Worm (Caenorhabditis elegans): ENCODE measurements around the gene F19B10.2.

F19B10.2 gene

DNA sequence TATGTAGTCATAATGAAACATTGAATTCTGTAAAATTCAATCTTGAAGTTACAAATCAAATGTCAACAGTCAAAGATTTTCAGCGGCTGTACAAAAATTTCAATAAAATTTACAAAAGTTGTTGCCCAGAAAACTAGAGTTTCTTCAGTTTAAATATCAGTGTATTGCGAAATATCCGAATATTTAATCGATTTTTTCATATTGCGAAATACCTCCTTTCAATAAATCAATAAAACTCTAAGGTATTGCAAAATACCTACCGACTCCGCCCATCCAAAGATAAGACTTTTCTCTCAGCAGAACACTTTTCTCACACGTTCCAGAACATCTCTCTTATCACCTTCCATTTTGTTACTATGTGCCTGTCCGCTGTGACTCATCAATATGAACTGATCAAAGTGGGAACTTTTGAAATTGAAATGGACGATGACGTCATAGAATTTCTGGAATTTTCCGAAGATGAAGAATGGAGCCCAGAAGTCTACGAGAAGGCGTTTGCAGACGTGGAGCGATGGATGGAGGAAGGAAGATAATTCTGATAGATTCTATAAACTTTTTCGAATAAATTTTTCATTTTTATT is 9.3 kb downstream of the F19B10.2 start:
- TF ChIP-seq hlh-12 (tag; optimal IDR thresholded peaks at IDR 0.05), result no peak
- TF ChIP-seq nhr-80 (tag; optimal IDR thresholded peaks at IDR 0.05), result peak; percentile 4
- peak; percentile 95 for TF ChIP-seq cebp-1 (GFP tag; IDR thresholded peaks at IDR 0.05)
- TF ChIP-seq cebp-1 (tag; optimal IDR thresholded peaks at IDR 0.05), result peak; percentile 99
- TF ChIP-seq die-1 (tag; optimal IDR thresholded peaks at IDR 0.05), result no peak
- peak; percentile 64 for TF ChIP-seq atf-7 (tag; optimal IDR thresholded peaks at IDR 0.05)
- 0 out of 2 replicates have a peak, but pooled peaks have one; percentile 55 for TF ChIP-seq nfyb-1 (GFP tag; IDR thresholded peaks at IDR 0.05)
- no peak for TF ChIP-seq somi-1 (GFP tag; optimal IDR thresholded peaks at IDR 0.05)
- TF ChIP-seq lsy-27 (tag; optimal IDR thresholded peaks at IDR 0.05; ENCODE audit: borderline replicate concordance, insufficient read depth), result no peak

DNA sequence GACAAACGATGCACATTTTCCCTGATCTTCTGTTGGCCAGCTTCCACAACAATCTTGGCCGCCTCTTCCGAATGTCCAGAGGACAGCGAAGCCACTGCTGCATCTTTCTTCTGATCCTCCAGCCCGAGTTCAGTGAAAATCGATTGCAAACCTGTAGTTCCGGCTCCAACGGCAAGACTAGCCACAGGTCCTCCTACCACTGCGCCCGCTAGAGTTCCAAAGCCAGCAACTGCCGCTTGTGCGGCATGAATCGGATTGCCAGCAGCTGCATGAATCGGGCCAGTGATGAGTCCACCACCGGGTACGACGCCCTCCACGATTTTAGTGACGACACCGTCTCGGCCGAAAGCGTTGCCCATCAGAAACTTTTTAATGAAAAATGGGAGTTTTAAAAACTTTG is 13.1 kb downstream of the F19B10.2 start, which contains the start of gene ifas-1:
Gene ifas-1 (minus strand): TSS at position 387 of the 400 bp plus-strand sequence.
- TF ChIP-seq egl-44 (GFP tag; IDR thresholded peaks at IDR 0.05) (no peak), ceh-27 (GFP tag; optimal IDR thresholded peaks at IDR 0.05) (no peak), nfya-1 (tag; optimal IDR thresholded peaks at IDR 0.05; ENCODE audit: borderline replicate concordance, insufficient read depth) (no peak), tbx-9 (tag; optimal IDR thresholded peaks at IDR 0.05; ENCODE audit: borderline replicate concordance) (no peak), nfyb-1 (GFP tag; IDR thresholded peaks at IDR 0.05) (no peak), K11D2.4 (GFP tag; IDR thresholded peaks at IDR 0.05) (0 out of 2 replicates have a peak, but pooled peaks have one; percentile 30), F57C9.4 (tag; optimal IDR thresholded peaks at IDR 0.05) (no peak), efl-1 (GFP tag; optimal IDR thresholded peaks at IDR 0.05) (no peak), Y67H2A.10 (GFP tag; conservative IDR thresholded peaks at IDR 0.05) (no peak), hlh-26 (GFP tag; conservative IDR thresholded peaks at IDR 0.05) (no peak), egrh-3 (GFP tag; IDR thresholded peaks at IDR 0.05) (peak; percentile 27; the same call in 1 of the 2 replicates), Y53F4B.3 (GFP tag; IDR thresholded peaks at IDR 0.05) (no peak), lin-54 (GFP tag; optimal IDR thresholded peaks at IDR 0.05) (no peak), ceh-58 (GFP tag; IDR thresholded peaks at IDR 0.05) (0 out of 2 replicates have a peak, but pooled peaks have one; percentile 21), cebp-1 (GFP tag; IDR thresholded peaks at IDR 0.05) (no peak), cebp-1 (tag; optimal IDR thresholded peaks at IDR 0.05) (no peak), B0261.1 (tag; optimal IDR thresholded peaks at IDR 0.05) (no peak), him-1 (tag; optimal IDR thresholded peaks at IDR 0.05) (no peak), sea-2 (GFP tag; IDR thresholded peaks at IDR 0.05) (no peak), zfh-2 (GFP tag; conservative IDR thresholded peaks at IDR 0.05) (peak; percentile 73), ztf-22 (GFP tag; optimal IDR thresholded peaks at IDR 0.05) (no peak), B0336.3 (GFP tag; IDR thresholded peaks at IDR 0.05) (no peak)

DNA sequence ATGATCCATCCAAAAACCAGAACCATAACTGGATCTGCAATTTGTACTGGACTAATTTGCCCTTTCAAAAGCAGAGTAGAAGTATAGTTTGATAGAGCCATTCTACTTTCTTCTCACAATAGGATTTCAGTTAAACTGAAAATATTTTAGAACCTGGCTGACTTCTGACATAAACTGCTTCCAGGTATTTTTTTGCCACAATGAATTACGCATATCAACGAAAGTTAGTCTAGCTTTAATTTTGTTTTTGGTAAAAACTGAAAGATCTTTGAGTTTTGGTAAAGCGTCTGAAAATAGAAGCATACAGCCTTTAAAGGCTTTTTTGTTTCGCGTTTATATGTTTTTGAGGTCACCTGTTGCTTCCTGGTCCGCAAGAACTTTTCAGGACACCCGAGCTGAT is 15.4 kb downstream of the F19B10.2 start, which contains the start of gene srx-101:
Gene srx-101 (minus strand): TSS at position 101 of the 400 bp plus-strand sequence.
- TF ChIP-seq ama-1 (optimal IDR thresholded peaks at IDR 0.05) (no peak), ama-1 (GFP tag; optimal IDR thresholded peaks at IDR 0.05) (no peak), lin-54 (GFP tag; optimal IDR thresholded peaks at IDR 0.05) (no peak), ztf-3 (GFP tag; optimal IDR thresholded peaks at IDR 0.05) (no peak), sdz-38 (tag; optimal IDR thresholded peaks at IDR 0.05) (no peak), madf-10 (tag; optimal IDR thresholded peaks at IDR 0.05) (no peak), attf-3 (GFP tag; conservative IDR thresholded peaks at IDR 0.05) (no peak), unc-62 (GFP tag; optimal IDR thresholded peaks at IDR 0.05) (no peak), mel-28 (tag; optimal IDR thresholded peaks at IDR 0.05; ENCODE audit: borderline replicate concordance) (no peak)
